Worm (Caenorhabditis elegans) whole organism, L1 larva: ENCODE measurements around the gene srt-38.
"Not testable (repeated sequence)": the region's sequence is repeated elsewhere in the genome, so short reads cannot be mapped to it uniquely, and the experiment has no call there.

Source experiments
- C16A3.4 ChIP-seq: fragments of 150-350 bp; optimal IDR thresholded peaks from 2 replicates; lab custom pipeline; 2014; ENCODE audit warnings: missing biosample characterization, missing genetic modification characterization
- F16B12.6 ChIP-seq: fragments of 150-350 bp; optimal IDR thresholded peaks from 2 replicates; lab custom pipeline; 2014; ENCODE audit warnings: missing biosample characterization, missing genetic modification characterization
- aly-2 ChIP-seq: fragments of 150-350 bp; optimal IDR thresholded peaks from 2 replicates; lab custom pipeline; 2014; ENCODE audit warnings: missing biosample characterization, missing genetic modification characterization
- ceh-63 ChIP-seq: fragments of 200-800 bp; sonication (Bioruptor generic); optimal IDR thresholded peaks from 2 replicates; lab custom pipeline; 2018; ENCODE audit warnings: mild to moderate bottlenecking, missing genetic modification characterization, missing compliant biosample characterization
- ceh-82 ChIP-seq, 3 experiments: fragments of 150-350 bp in 1 of 3; sonication (generic microtip) in 2 of 3; optimal IDR thresholded peaks; 2 replicates each; lab custom pipeline; 2014 to 2017; ENCODE audit warnings: missing biosample characterization in 3 of 3, missing genetic modification characterization in 3 of 3
- ceh-88 ChIP-seq: fragments of 200-800 bp; sonication (Bioruptor generic); IDR thresholded peaks from 2 replicates; pipeline ENCODE4 v1.3.6; 2022; ENCODE audit warnings: missing genetic modification characterization, missing compliant biosample characterization
- ceh-90 ChIP-seq: sonication (generic microtip); optimal IDR thresholded peaks from 2 replicates; lab custom pipeline; 2016; ENCODE audit warnings: missing genetic modification characterization, missing compliant biosample characterization
- efl-1 ChIP-seq, 4 experiments: fragments of 150-350 bp; optimal IDR thresholded peaks in 3 of 4; peaks in 1 of 4; 1 replicate in 1 of 4; 2 replicates in 3 of 4; lab custom pipeline; 2014; ENCODE audit warnings: missing biosample characterization in 2 of 4, missing genetic modification characterization in 2 of 4, missing genetic modification reagents in 2 of 4
- egl-27 ChIP-seq, 2 experiments: fragments of 150-350 bp in 1 of 2; sonication (generic microtip); optimal IDR thresholded peaks; 3 replicates each; lab custom pipeline; 2017 to 2018; ENCODE audit warnings: missing biosample characterization in 2 of 2, missing genetic modification characterization in 2 of 2, missing genetic modification reagents in 2 of 2
- elt-3 ChIP-seq, 6 experiments: fragments of 150-350 bp in 1 of 6; sonication (generic microtip); optimal IDR thresholded peaks; 2 replicates each; lab custom pipeline; 2017 to 2018; ENCODE audit warnings: missing biosample characterization in 6 of 6, missing genetic modification characterization in 6 of 6, inconsistent platforms in 1 of 6
- fkh-10 ChIP-seq: sonication (generic microtip); optimal IDR thresholded peaks from 2 replicates; lab custom pipeline; 2017; ENCODE audit warnings: missing biosample characterization, missing genetic modification reagents, missing genetic modification characterization
- fkh-8 ChIP-seq: sonication (generic microtip); optimal IDR thresholded peaks from 2 replicates; lab custom pipeline; 2016; ENCODE audit warnings: mild to moderate bottlenecking, missing genetic modification characterization, missing compliant biosample characterization
- fos-1 ChIP-seq: fragments of 150-350 bp; optimal IDR thresholded peaks from 2 replicates; lab custom pipeline; 2014; ENCODE audit warnings: missing biosample characterization, missing genetic modification characterization
- grh-1 ChIP-seq: fragments of 200-800 bp; sonication (Bioruptor generic); IDR thresholded peaks from 2 replicates; pipeline ENCODE4 v1.3.6; 2022; ENCODE audit warnings: missing genetic modification reagents, missing genetic modification characterization, missing compliant biosample characterization
- hpl-2 ChIP-seq: fragments of 150-350 bp; optimal IDR thresholded peaks from 2 replicates; lab custom pipeline; 2014; ENCODE audit warnings: missing biosample characterization, missing genetic modification reagents, missing genetic modification characterization
- irx-1 ChIP-seq: sonication (generic microtip); optimal IDR thresholded peaks from 2 replicates; lab custom pipeline; 2016; ENCODE audit warnings: missing genetic modification characterization, missing compliant biosample characterization
- jun-1 ChIP-seq: fragments of 150-350 bp; optimal IDR thresholded peaks from 2 replicates; lab custom pipeline; 2014; ENCODE audit warnings: missing biosample characterization, missing genetic modification reagents, missing genetic modification characterization
- lin-14 ChIP-seq: fragments of 200-800 bp; sonication (Bioruptor generic); optimal IDR thresholded peaks from 2 replicates; lab custom pipeline; 2018; ENCODE audit warnings: mild to moderate bottlenecking, missing genetic modification characterization, moderate library complexity, missing compliant biosample characterization
- lin-15B ChIP-seq: fragments of 150-350 bp; sonication (generic microtip); optimal IDR thresholded peaks from 3 replicates; lab custom pipeline; 2014; ENCODE audit warnings: missing biosample characterization, missing genetic modification characterization
- lin-35 ChIP-seq, 2 experiments: fragments of 150-350 bp; optimal IDR thresholded peaks; 2 replicates each; lab custom pipeline; 2014; ENCODE audit warnings: missing biosample characterization in 2 of 2, missing genetic modification characterization in 2 of 2, missing genetic modification reagents in 2 of 2
- lin-39 ChIP-seq: fragments of 150-350 bp; optimal IDR thresholded peaks from 2 replicates; lab custom pipeline; 2014; ENCODE audit warnings: missing biosample characterization, missing genetic modification reagents, missing genetic modification characterization
- lir-3 ChIP-seq: sonication (generic microtip); optimal IDR thresholded peaks from 2 replicates; lab custom pipeline; 2016; ENCODE audit warnings: mild to moderate bottlenecking, missing genetic modification characterization, moderate library complexity, missing compliant biosample characterization; ENCODE audit not compliant: poor library complexity
- lsy-2 ChIP-seq, 2 experiments: fragments of 150-350 bp; optimal IDR thresholded peaks; 2 replicates each; lab custom pipeline; 2014; ENCODE audit warnings: missing biosample characterization in 2 of 2, missing genetic modification characterization in 2 of 2
- mep-1 ChIP-seq: fragments of 150-350 bp; optimal IDR thresholded peaks from 2 replicates; lab custom pipeline; 2014; ENCODE audit warnings: missing biosample characterization, missing genetic modification characterization
- nhr-20 ChIP-seq: sonication (generic microtip); optimal IDR thresholded peaks from 2 replicates; lab custom pipeline; 2016; ENCODE audit warnings: mild to moderate bottlenecking, missing genetic modification characterization, missing compliant biosample characterization
- nhr-237 ChIP-seq: fragments of 150-350 bp; optimal IDR thresholded peaks from 2 replicates; lab custom pipeline; 2014; ENCODE audit warnings: missing biosample characterization, missing genetic modification characterization
- nhr-28 ChIP-seq: fragments of 150-350 bp; optimal IDR thresholded peaks from 2 replicates; lab custom pipeline; 2014; ENCODE audit warnings: missing biosample characterization, missing genetic modification characterization
- nhr-77 ChIP-seq: fragments of 150-350 bp; optimal IDR thresholded peaks from 2 replicates; lab custom pipeline; 2014; ENCODE audit warnings: missing biosample characterization, missing genetic modification characterization
- nhr-84 ChIP-seq: sonication (generic microtip); optimal IDR thresholded peaks from 2 replicates; lab custom pipeline; 2017; ENCODE audit warnings: missing biosample characterization, missing genetic modification characterization
- rnt-1 ChIP-seq: sonication (generic microtip); optimal IDR thresholded peaks from 2 replicates; lab custom pipeline; 2016; ENCODE audit warnings: mild to moderate bottlenecking, missing genetic modification characterization, moderate library complexity, missing compliant biosample characterization
- skn-1 ChIP-seq: fragments of 150-350 bp; optimal IDR thresholded peaks from 2 replicates; lab custom pipeline; 2014; ENCODE audit warnings: missing biosample characterization, missing genetic modification characterization
- snpc-4 ChIP-seq: fragments of 150-350 bp; optimal IDR thresholded peaks from 2 replicates; lab custom pipeline; 2014; ENCODE audit warnings: missing biosample characterization, missing genetic modification characterization
- sptf-1 ChIP-seq: fragments of 150-350 bp; optimal IDR thresholded peaks from 2 replicates; lab custom pipeline; 2014; ENCODE audit warnings: missing biosample characterization, missing genetic modification characterization
- unc-130 ChIP-seq: fragments of 150-350 bp; optimal IDR thresholded peaks from 2 replicates; lab custom pipeline; 2017; ENCODE audit warnings: missing biosample characterization, missing genetic modification characterization, inconsistent platforms
- unc-62 ChIP-seq: fragments of 150-350 bp; optimal IDR thresholded peaks from 2 replicates; lab custom pipeline; 2014; ENCODE audit warnings: missing biosample characterization, missing genetic modification reagents, missing genetic modification characterization
- xbp-1 ChIP-seq: sonication (generic microtip); optimal IDR thresholded peaks from 2 replicates; lab custom pipeline; 2016; ENCODE audit warnings: missing genetic modification characterization, missing compliant biosample characterization
- zip-4 ChIP-seq: fragments of 200-800 bp; sonication (Bioruptor generic); optimal IDR thresholded peaks from 2 replicates; lab custom pipeline; 2018; ENCODE audit warnings: mild to moderate bottlenecking, missing genetic modification characterization, moderate library complexity, missing compliant biosample characterization
- ztf-4 ChIP-seq: fragments of 150-350 bp; optimal IDR thresholded peaks from 2 replicates; lab custom pipeline; 2014; ENCODE audit warnings: missing biosample characterization, missing genetic modification characterization

Gene srt-38

ce11 chrV:4271258-4271657 lies at the start of gene srt-38:
Gene srt-38, minus strand, starts transcription at chrV:4271358.
- not testable (repeated sequence) for TF ChIP-seq zip-4; lin-35 (GFP tag; optimal IDR thresholded peaks at IDR 0.05; lab: Kevin White, UChicago); ceh-82 (tag; optimal IDR thresholded peaks at IDR 0.05; lab: Kevin White, UChicago)

ce11 chrV:4319867-4320266 lies 48.7 kb upstream of the srt-38 start, which contains the start of gene ZC132.9:
Gene ZC132.9, minus strand, starts transcription at chrV:4319967.
- no peak for TF ChIP-seq nhr-77 (tag; lab: Kevin White, UChicago)
- TF ChIP-seq lir-3 (tag; lab: Kevin White, UChicago): no peak
- no peak for TF ChIP-seq nhr-84
- TF ChIP-seq nhr-20: peak; percentile 8
- no peak for TF ChIP-seq skn-1 (tag; lab: Kevin White, UChicago)
- TF ChIP-seq lsy-2 (tag; optimal IDR thresholded peaks at IDR 0.05; lab: Kevin White, UChicago): no peak
- no peak for TF ChIP-seq mep-1 (tag; lab: Kevin White, UChicago)
- TF ChIP-seq ceh-63 (GFP tag; lab: Kevin White, UChicago): no peak
- TF ChIP-seq unc-130 (tag; lab: Kevin White, UChicago): no peak
- peak; percentile 38 for TF ChIP-seq fkh-8 (tag; lab: Kevin White, UChicago)
- TF ChIP-seq C16A3.4 (tag; lab: Kevin White, UChicago): no peak
- no peak for TF ChIP-seq F16B12.6 (tag; lab: Kevin White, UChicago)
- no peak for TF ChIP-seq fos-1

- TF ChIP-seq ceh-82 (tag; optimal IDR thresholded peaks at IDR 0.05; lab: Kevin White, UChicago): no peak
- TF ChIP-seq jun-1: no peak
- TF ChIP-seq grh-1 (GFP tag; lab: Robert Waterston, UW): no peak
- no peak for TF ChIP-seq nhr-28 (tag; lab: Kevin White, UChicago)
- TF ChIP-seq unc-62 (GFP tag; lab: Kevin White, UChicago): no peak
- TF ChIP-seq lir-3 (tag; lab: Kevin White, UChicago): no peak
- TF ChIP-seq elt-3 (tag; optimal IDR thresholded peaks at IDR 0.05; lab: Kevin White, UChicago): no peak
- TF ChIP-seq nhr-237 (tag; lab: Kevin White, UChicago): no peak
- TF ChIP-seq irx-1: no peak
- no peak for TF ChIP-seq ceh-90 (tag; lab: Kevin White, UChicago)
- no peak for TF ChIP-seq zip-4
- TF ChIP-seq lsy-2 (tag; optimal IDR thresholded peaks at IDR 0.05; lab: Kevin White, UChicago): no peak
- no peak for TF ChIP-seq xbp-1 (tag; lab: Kevin White, UChicago)
Measured at ce11 chrV:4315057-4315456, 43.9 kb upstream of the srt-38 start, which contains the start of gene srh-192. Gene srh-192, minus strand, starts transcription at chrV:4315157.

ce11 chrV:4304240-4304639 lies 33.1 kb upstream of the srt-38 start:
- TF ChIP-seq lin-15B (no peak), lin-14 (GFP tag; lab: Kevin White, UChicago) (no peak)
- TF ChIP-seq, all 84 proteins: peak for 0

- TF ChIP-seq sptf-1 (no peak), aly-2 (tag; lab: Kevin White, UChicago) (no peak), snpc-4 (tag; lab: Kevin White, UChicago) (no peak), lin-39 (tag; lab: Kevin White, UChicago) (no peak), nhr-77 (tag; lab: Kevin White, UChicago) (no peak), hpl-2 (no peak), egl-27 (tag; optimal IDR thresholded peaks at IDR 0.05; lab: Kevin White, UChicago) (no peak), rnt-1 (tag; lab: Kevin White, UChicago) (no peak), efl-1 (optimal IDR thresholded peaks at IDR 0.05; lab: Kevin White, UChicago) (no peak), efl-1 (GFP tag; optimal IDR thresholded peaks at IDR 0.05 in 1 of 2; lab: Kevin White, UChicago) (no peak), fkh-10 (GFP tag; lab: Kevin White, UChicago) (no peak), ceh-88 (GFP tag; lab: Robert Waterston, UW) (no peak), ztf-4 (tag; lab: Kevin White, UChicago) (no peak), fos-1 (no peak), nhr-237 (tag; lab: Kevin White, UChicago) (no peak)
Measured at ce11 chrV:4303793-4304192, 32.6 kb upstream of the srt-38 start.
